Worm (Caenorhabditis elegans): ENCODE results near the gene usp-46.

usp-46 gene

ce11 chrIII:9765465-9765900 lies 10.9 kb upstream of the usp-46 start (continued):
- TF ChIP-seq jun-1 (tag; optimal IDR thresholded peaks at IDR 0.05): peak; percentile 98

- TF ChIP-seq lin-39 (tag; optimal IDR thresholded peaks at IDR 0.05) (peak; percentile 53), pha-4 (tag; optimal IDR thresholded peaks at IDR 0.05) (peak; percentile 73), zag-1 (tag; optimal IDR thresholded peaks at IDR 0.05) (no peak), snpc-4 (tag; optimal IDR thresholded peaks at IDR 0.05) (no peak), lin-15B (tag; optimal IDR thresholded peaks at IDR 0.05) (no peak), nhr-12 (tag; optimal IDR thresholded peaks at IDR 0.05) (no peak), hmg-11 (tag; optimal IDR thresholded peaks at IDR 0.05) (peak; percentile 18), elt-3 (tag; optimal IDR thresholded peaks at IDR 0.05) (no peak), eor-1 (tag; optimal IDR thresholded peaks at IDR 0.05) (no peak), nhr-25 (tag; optimal IDR thresholded peaks at IDR 0.05) (peak; percentile 51), egl-5 (tag; optimal IDR thresholded peaks at IDR 0.05) (peak; percentile 44), ceh-9 (tag; optimal IDR thresholded peaks at IDR 0.05) (no peak), mdl-1 (tag; optimal IDR thresholded peaks at IDR 0.05) (no peak), nhr-23 (tag; optimal IDR thresholded peaks at IDR 0.05) (peak; percentile 57), elt-2 (tag; optimal IDR thresholded peaks at IDR 0.05) (no peak), nhr-237 (tag; optimal IDR thresholded peaks at IDR 0.05) (no peak), nhr-67 (tag; optimal IDR thresholded peaks at IDR 0.05) (no peak), elt-1 (tag; optimal IDR thresholded peaks at IDR 0.05) (no peak), nfya-1 (tag; optimal IDR thresholded peaks at IDR 0.05; ENCODE audit: insufficient read depth) (peak; percentile 69), sea-2 (GFP tag; optimal IDR thresholded peaks at IDR 0.05) (no peak), aly-2 (tag; optimal IDR thresholded peaks at IDR 0.05) (no peak), daf-12 (tag; optimal IDR thresholded peaks at IDR 0.05) (peak; percentile 48), R02D3.7 (tag; optimal IDR thresholded peaks at IDR 0.05) (no peak), ceh-28 (tag; optimal IDR thresholded peaks at IDR 0.05) (peak; percentile 83), unc-62 (GFP tag; optimal IDR thresholded peaks at IDR 0.05) (no peak), egl-27 (tag; optimal IDR thresholded peaks at IDR 0.05) (no peak), ceh-82 (tag; optimal IDR thresholded peaks at IDR 0.05) (no peak), lsy-12 (tag; optimal IDR thresholded peaks at IDR 0.05) (no peak)
Measured at ce11 chrIII:9766175-9766574, 10.2 kb upstream of the usp-46 start, which contains the start of gene cbp-1. Gene cbp-1 (plus strand): TSS chrIII:9766509.

DNA sequence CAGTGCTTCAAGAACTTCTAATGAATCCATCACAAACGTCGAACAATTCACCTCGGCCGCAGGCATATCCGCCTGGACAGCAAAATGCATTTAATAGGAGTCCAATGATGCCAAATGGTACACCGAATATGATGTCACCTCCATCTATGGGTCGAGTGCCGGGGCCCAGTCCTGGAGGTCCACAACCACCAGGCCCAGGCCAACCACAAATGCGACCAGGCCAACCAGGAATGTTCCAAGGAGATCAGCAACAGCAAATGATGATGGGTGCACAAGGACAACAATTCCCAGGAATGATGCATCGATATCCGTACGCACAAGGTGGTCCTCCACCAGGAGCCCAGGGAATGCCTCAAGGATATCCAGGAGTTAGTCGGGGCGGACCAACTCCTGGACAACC lies 9.3 kb upstream of the usp-46 start:
- TF ChIP-seq ceh-28 (tag; optimal IDR thresholded peaks at IDR 0.05) (no peak), nhr-11 (tag; optimal IDR thresholded peaks at IDR 0.05) (no peak), pqm-1 (tag; optimal IDR thresholded peaks at IDR 0.05) (no peak), nfya-1 (tag; optimal IDR thresholded peaks at IDR 0.05; ENCODE audit: insufficient read depth) (no peak), nhr-76 (tag; optimal IDR thresholded peaks at IDR 0.05) (no peak), nhr-12 (tag; optimal IDR thresholded peaks at IDR 0.05) (no peak), zag-1 (tag; optimal IDR thresholded peaks at IDR 0.05) (no peak), mdl-1 (tag; optimal IDR thresholded peaks at IDR 0.05) (no peak), egl-27 (tag; optimal IDR thresholded peaks at IDR 0.05) (no peak), elt-3 (tag; optimal IDR thresholded peaks at IDR 0.05) (no peak), lin-15B (tag; optimal IDR thresholded peaks at IDR 0.05) (no peak), lsy-12 (tag; optimal IDR thresholded peaks at IDR 0.05) (no peak), ama-1 (optimal IDR thresholded peaks at IDR 0.05) (no peak), eor-1 (tag; optimal IDR thresholded peaks at IDR 0.05) (no peak), R02D3.7 (tag; optimal IDR thresholded peaks at IDR 0.05) (no peak), pha-4 (tag; optimal IDR thresholded peaks at IDR 0.05) (no peak)

- TF ChIP-seq nhr-12 (tag; optimal IDR thresholded peaks at IDR 0.05): no peak
- no peak for TF ChIP-seq ztf-11 (tag; optimal IDR thresholded peaks at IDR 0.05)
- TF ChIP-seq ceh-16 (tag; optimal IDR thresholded peaks at IDR 0.05): no peak
- TF ChIP-seq fkh-2 (tag; optimal IDR thresholded peaks at IDR 0.05): no peak
- TF ChIP-seq nhr-11 (tag; optimal IDR thresholded peaks at IDR 0.05): no peak
- no peak for TF ChIP-seq zag-1 (tag; optimal IDR thresholded peaks at IDR 0.05)
- TF ChIP-seq mdl-1 (tag; optimal IDR thresholded peaks at IDR 0.05): no peak
- TF ChIP-seq aly-2 (tag; optimal IDR thresholded peaks at IDR 0.05): no peak
- TF ChIP-seq sea-2 (GFP tag; optimal IDR thresholded peaks at IDR 0.05): no peak
- no peak for TF ChIP-seq unc-39 (tag; optimal IDR thresholded peaks at IDR 0.05)
- no peak for TF ChIP-seq pha-4 (tag; optimal IDR thresholded peaks at IDR 0.05)
- no peak for TF ChIP-seq nhr-77 (tag; optimal IDR thresholded peaks at IDR 0.05)
- no peak for TF ChIP-seq egl-27 (tag; optimal IDR thresholded peaks at IDR 0.05)
Measured at ce11 chrIII:9768023-9768422, 8.4 kb upstream of the usp-46 start.

Data from whole organism, L3 larva.